Fruit fly (Drosophila melanogaster) whole organism, prepupa: ENCODE data around the gene sunn.

Experiments used
- CG10631 ChIP-seq: fragments of 200-800 bp; sonication (Bioruptor generic); optimal IDR thresholded peaks from 2 replicates; lab custom pipeline; 2016; ENCODE audit warnings: missing biosample characterization, missing genetic modification characterization
- CG10669 ChIP-seq: fragments of 200-800 bp; sonication (Bioruptor generic); optimal IDR thresholded peaks from 3 replicates; lab custom pipeline; 2018; ENCODE audit warnings: missing biosample characterization, mild to moderate bottlenecking, missing genetic modification characterization, moderate library complexity
- CG11294 ChIP-seq: fragments of 200-800 bp; sonication (Bioruptor generic); IDR thresholded peaks from 2 replicates; pipeline ENCODE4 v1.3.6; 2022; ENCODE audit warnings: missing biosample characterization, missing genetic modification characterization
- CG11762 ChIP-seq: fragments of 200-800 bp; sonication (Bioruptor generic); optimal IDR thresholded peaks from 3 replicates; lab custom pipeline; 2016; ENCODE audit warnings: missing biosample characterization, missing genetic modification characterization; ENCODE audit not compliant: insufficient read depth
- CG11902 ChIP-seq: fragments of 200-800 bp; sonication (Bioruptor generic); optimal IDR thresholded peaks from 3 replicates; lab custom pipeline; 2016; ENCODE audit warnings: missing biosample characterization, missing genetic modification characterization
- CG15336 ChIP-seq: fragments of 200-800 bp; sonication (Bioruptor generic); IDR thresholded peaks from 2 replicates; pipeline ENCODE4 v1.3.6; 2022; ENCODE audit warnings: missing biosample characterization, missing genetic modification characterization
- CG1621 ChIP-seq: fragments of 200-800 bp; sonication (Bioruptor generic); optimal IDR thresholded peaks from 3 replicates; lab custom pipeline; 2018; ENCODE audit warnings: missing biosample characterization, mild to moderate bottlenecking, missing genetic modification characterization
- CG16779 ChIP-seq: fragments of 200-800 bp; sonication (Bioruptor generic); optimal IDR thresholded peaks from 3 replicates; lab custom pipeline; 2017; ENCODE audit warnings: missing biosample characterization, mild to moderate bottlenecking, missing genetic modification characterization
- CG3032 ChIP-seq: fragments of 200-800 bp; optimal IDR thresholded peaks from 2 replicates; lab custom pipeline; 2019; ENCODE audit warnings: missing biosample characterization, mild to moderate bottlenecking, missing genetic modification characterization, moderate library complexity
- CG32006 ChIP-seq: fragments of 200-800 bp; sonication (Bioruptor generic); optimal IDR thresholded peaks from 3 replicates; lab custom pipeline; 2017; ENCODE audit warnings: missing biosample characterization, mild to moderate bottlenecking, missing genetic modification characterization
- CG34406 ChIP-seq: fragments of 200-800 bp; sonication (Bioruptor generic); optimal IDR thresholded peaks from 3 replicates; lab custom pipeline; 2016; ENCODE audit warnings: missing biosample characterization, missing genetic modification characterization
- CG3919 ChIP-seq: fragments of 200-800 bp; sonication (Bioruptor generic); optimal IDR thresholded peaks from 3 replicates; lab custom pipeline; 2016; ENCODE audit warnings: missing biosample characterization, missing genetic modification characterization
- CG4318 ChIP-seq: fragments of 200-800 bp; sonication (Bioruptor generic); optimal IDR thresholded peaks from 3 replicates; lab custom pipeline; 2017; ENCODE audit warnings: missing biosample characterization, mild to moderate bottlenecking, missing genetic modification characterization
- CG6276 ChIP-seq: fragments of 200-800 bp; sonication (Bioruptor generic); optimal IDR thresholded peaks from 2 replicates; lab custom pipeline; 2017; ENCODE audit warnings: missing biosample characterization, mild to moderate bottlenecking, missing genetic modification characterization
- CG6792 ChIP-seq: fragments of 200-800 bp; sonication (Bioruptor generic); optimal IDR thresholded peaks from 3 replicates; lab custom pipeline; 2016; ENCODE audit warnings: missing biosample characterization, missing genetic modification characterization
- CG6854 ChIP-seq: fragments of 200-800 bp; sonication (Bioruptor generic); optimal IDR thresholded peaks from 2 replicates; lab custom pipeline; 2017; ENCODE audit warnings: missing biosample characterization, mild to moderate bottlenecking, missing genetic modification characterization
- CG7368 ChIP-seq: fragments of 200-800 bp; sonication (Bioruptor generic); optimal IDR thresholded peaks from 3 replicates; lab custom pipeline; 2016; ENCODE audit warnings: missing biosample characterization, missing genetic modification characterization
- CG8119 ChIP-seq: fragments of 200-800 bp; sonication (Bioruptor generic); IDR thresholded peaks from 3 replicates; pipeline ENCODE4 v1.3.6; 2022; ENCODE audit warnings: missing biosample characterization, missing genetic modification characterization
- CG8319 ChIP-seq: fragments of 200-800 bp; sonication (Bioruptor generic); optimal IDR thresholded peaks from 3 replicates; lab custom pipeline; 2016; ENCODE audit warnings: missing biosample characterization, missing genetic modification characterization
- CG8632 ChIP-seq: fragments of 200-800 bp; sonication (Bioruptor generic); optimal IDR thresholded peaks from 3 replicates; lab custom pipeline; 2016; ENCODE audit warnings: missing biosample characterization, missing genetic modification characterization
- CG9139 ChIP-seq: fragments of 200-800 bp; sonication (Bioruptor generic); optimal IDR thresholded peaks from 3 replicates; lab custom pipeline; 2017; ENCODE audit warnings: missing biosample characterization, mild to moderate bottlenecking, missing genetic modification characterization
- Eip75B ChIP-seq: fragments of 200-800 bp; sonication (Bioruptor generic); optimal IDR thresholded peaks from 3 replicates; lab custom pipeline; 2016; ENCODE audit warnings: missing biosample characterization, missing genetic modification characterization
- Eip78C ChIP-seq: fragments of 200-800 bp; sonication (Bioruptor generic); peaks from one replicate; lab custom pipeline; 2016; ENCODE audit warnings: missing biosample characterization, missing genetic modification characterization
- Eip93F ChIP-seq: fragments of 200-800 bp; sonication (Bioruptor generic); optimal IDR thresholded peaks from 2 replicates; lab custom pipeline; 2016; ENCODE audit warnings: missing biosample characterization, mild to moderate bottlenecking, missing genetic modification characterization
- Ets21C ChIP-seq: fragments of 200-800 bp; sonication (Bioruptor generic); optimal IDR thresholded peaks from 3 replicates; lab custom pipeline; 2016; ENCODE audit warnings: missing biosample characterization, missing genetic modification characterization
- Ets96B ChIP-seq: fragments of 200-800 bp; optimal IDR thresholded peaks from 2 replicates; lab custom pipeline; 2019; ENCODE audit warnings: missing biosample characterization, mild to moderate bottlenecking, missing genetic modification characterization, moderate library complexity
- Gug ChIP-seq: fragments of 200-800 bp; sonication (Bioruptor generic); IDR thresholded peaks from 2 replicates; pipeline ENCODE4 v1.3.6; 2022; ENCODE audit warnings: missing biosample characterization, missing genetic modification characterization
- Hr38 ChIP-seq: sonication (Bioruptor generic); optimal IDR thresholded peaks from 2 replicates; lab custom pipeline; 2016; ENCODE audit warnings: missing biosample characterization, missing genetic modification characterization
- Hr39 ChIP-seq: fragments of 200-800 bp; sonication (Bioruptor generic); optimal IDR thresholded peaks from 2 replicates; lab custom pipeline; 2016; ENCODE audit warnings: missing biosample characterization, missing genetic modification characterization
- Hr4 ChIP-seq: fragments of 200-800 bp; sonication (Bioruptor generic); optimal IDR thresholded peaks from 3 replicates; lab custom pipeline; 2016; ENCODE audit warnings: missing biosample characterization, missing genetic modification characterization
- Lpt ChIP-seq: fragments of 200-800 bp; sonication (Bioruptor generic); optimal IDR thresholded peaks from 3 replicates; lab custom pipeline; 2016; ENCODE audit warnings: missing biosample characterization, missing genetic modification characterization
- Met ChIP-seq: fragments of 200-800 bp; sonication (Bioruptor generic); optimal IDR thresholded peaks from 3 replicates; lab custom pipeline; 2016; ENCODE audit warnings: missing biosample characterization, missing genetic modification characterization
- Sox102F ChIP-seq: fragments of 200-800 bp; sonication (Bioruptor generic); optimal IDR thresholded peaks from 2 replicates; lab custom pipeline; 2016; ENCODE audit warnings: missing biosample characterization, mild to moderate bottlenecking, missing genetic modification characterization
- Sox14 ChIP-seq: fragments of 200-800 bp; sonication (Bioruptor generic); optimal IDR thresholded peaks from 3 replicates; lab custom pipeline; 2016; ENCODE audit warnings: missing biosample characterization, missing genetic modification characterization
- cyc ChIP-seq: fragments of 200-800 bp; sonication (Bioruptor generic); optimal IDR thresholded peaks from 3 replicates; lab custom pipeline; 2016; ENCODE audit warnings: missing biosample characterization, missing genetic modification characterization
- dac ChIP-seq: fragments of 200-800 bp; sonication (Bioruptor generic); optimal IDR thresholded peaks from 2 replicates; lab custom pipeline; 2017; ENCODE audit warnings: missing biosample characterization, mild to moderate bottlenecking, missing genetic modification characterization
- eg ChIP-seq: fragments of 200-800 bp; sonication (Bioruptor generic); IDR thresholded peaks from 3 replicates; pipeline ENCODE4 v1.3.6; 2022; ENCODE audit warnings: missing biosample characterization, missing genetic modification characterization
- esn ChIP-seq: fragments of 200-800 bp; sonication (Bioruptor generic); optimal IDR thresholded peaks from 2 replicates; lab custom pipeline; 2016; ENCODE audit warnings: missing biosample characterization, mild to moderate bottlenecking, missing genetic modification characterization, moderate library complexity
- fd59A ChIP-seq: fragments of 200-800 bp; sonication (Bioruptor generic); optimal IDR thresholded peaks from 2 replicates; lab custom pipeline; 2017; ENCODE audit warnings: missing biosample characterization, mild to moderate bottlenecking, missing genetic modification characterization, missing genetic modification reagents
- fkh ChIP-seq: fragments of 200-800 bp; sonication (Bioruptor generic); optimal IDR thresholded peaks from 3 replicates; lab custom pipeline; 2017; ENCODE audit warnings: missing biosample characterization, mild to moderate bottlenecking, missing genetic modification characterization, moderate library complexity
- spab ChIP-seq: fragments of 200-800 bp; sonication (Bioruptor generic); optimal IDR thresholded peaks from 2 replicates; lab custom pipeline; 2017; ENCODE audit warnings: missing biosample characterization, mild to moderate bottlenecking, missing genetic modification characterization, missing genetic modification reagents
- ss ChIP-seq, 2 experiments: fragments of 200-800 bp; sonication (Bioruptor generic); optimal IDR thresholded peaks; 2 replicates in 1 of 2; 3 replicates in 1 of 2; lab custom pipeline; 2017 to 2018; ENCODE audit warnings: mild to moderate bottlenecking in 2 of 2, missing biosample characterization in 2 of 2, missing genetic modification characterization in 2 of 2, moderate library complexity in 1 of 2
- svp ChIP-seq: fragments of 200-800 bp; sonication (Bioruptor generic); peaks from one replicate; lab custom pipeline; 2016; ENCODE audit warnings: missing biosample characterization, missing genetic modification characterization
- topi ChIP-seq: fragments of 200-800 bp; sonication (Bioruptor generic); optimal IDR thresholded peaks from 3 replicates; lab custom pipeline; 2016; ENCODE audit warnings: missing biosample characterization, missing genetic modification characterization
- vri ChIP-seq: fragments of 200-800 bp; sonication (Bioruptor generic); optimal IDR thresholded peaks from 3 replicates; lab custom pipeline; 2016; ENCODE audit warnings: missing biosample characterization, mild to moderate bottlenecking, missing genetic modification characterization

Gene sunn

DNA sequence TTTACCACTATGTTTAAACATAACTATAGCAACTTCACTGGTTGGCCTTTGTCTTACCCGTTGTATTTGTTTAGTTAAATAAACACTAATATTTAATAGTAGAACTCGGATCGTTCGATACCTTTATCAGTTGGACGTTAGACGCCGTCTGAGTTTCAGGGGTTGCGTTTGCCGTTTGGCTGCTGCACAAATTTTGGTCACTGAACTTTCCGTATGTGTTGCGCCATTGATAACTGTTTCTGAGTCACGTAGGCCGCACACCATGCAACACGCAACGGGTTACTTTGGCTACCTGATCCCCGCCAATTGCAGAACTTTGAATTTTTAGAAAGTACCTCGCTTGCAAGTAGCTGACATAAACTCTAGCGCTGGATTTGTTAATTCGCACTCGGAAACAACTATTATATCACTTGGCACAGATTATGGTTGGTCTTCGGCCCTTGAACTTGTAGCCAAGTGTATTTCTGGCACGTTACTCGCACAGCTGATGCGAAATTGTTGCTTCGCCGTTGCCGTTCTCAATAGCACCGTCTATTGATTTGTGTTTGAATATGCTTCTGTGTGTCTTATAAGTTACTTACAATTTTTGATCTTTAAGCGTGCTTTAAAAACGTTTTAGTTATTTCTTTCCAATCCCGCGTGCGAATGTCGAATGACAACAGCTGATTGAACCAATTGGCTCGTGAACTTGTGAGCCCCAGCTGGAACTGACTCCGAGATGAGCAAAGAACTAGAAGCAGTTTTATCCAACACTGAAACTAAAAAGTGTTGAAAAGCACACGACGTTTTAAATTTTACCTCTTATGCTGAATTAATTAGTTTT, 31.6 kb upstream of the sunn start, which contains the start of gene Dph1 (continued):
- TF ChIP-seq Eip93F (GFP tag; lab: Kevin White, UChicago) (peak; percentile 19), CG7368 (GFP tag; lab: Kevin White, UChicago) (peak; percentile 95), CG9139 (peak; percentile 92), Ets96B (tag; lab: Kevin White, UChicago) (peak; percentile 90), dac (peak; percentile 90), CG6854 (GFP tag; lab: Kevin White, UChicago) (peak; percentile 87), vri (GFP tag; lab: Kevin White, UChicago) (peak; percentile 95), topi (GFP tag; lab: Kevin White, UChicago) (peak; percentile 93), Eip75B (peak; percentile 91), svp (GFP tag; lab: Kevin White, UChicago) (peak; percentile 97)
- TF ChIP-seq, all 60 proteins: peak for 59

dm6 chr3L:11699163-11699562, 29.0 kb upstream of the sunn start, which contains the start of gene Dnai2:
Gene Dnai2 (minus strand): TSS chr3L:11699263.
- TF ChIP-seq Eip93F (GFP tag; lab: Kevin White, UChicago) (no peak), CG32006 (GFP tag; lab: Kevin White, UChicago) (no peak), CG6276 (GFP tag; lab: Kevin White, UChicago) (no peak), CG6792 (no peak), ss (GFP tag; optimal IDR thresholded peaks at IDR 0.05; lab: Kevin White, UChicago) (no peak), vri (GFP tag; lab: Kevin White, UChicago) (no peak), CG11294 (GFP tag; lab: Robert Waterston, UW) (no peak), Gug (GFP tag; lab: Robert Waterston, UW) (no peak), CG11902 (no peak), svp (GFP tag; lab: Kevin White, UChicago) (no peak), fkh (GFP tag; lab: Kevin White, UChicago) (no peak), Met (GFP tag; lab: Kevin White, UChicago) (no peak), esn (GFP tag; lab: Kevin White, UChicago) (no peak), CG1621 (tag; lab: Kevin White, UChicago) (no peak), fd59A (GFP tag; lab: Kevin White, UChicago) (no peak), eg (GFP tag; lab: Robert Waterston, UW) (no peak), CG8119 (no peak), CG11762 (no peak)

DNA sequence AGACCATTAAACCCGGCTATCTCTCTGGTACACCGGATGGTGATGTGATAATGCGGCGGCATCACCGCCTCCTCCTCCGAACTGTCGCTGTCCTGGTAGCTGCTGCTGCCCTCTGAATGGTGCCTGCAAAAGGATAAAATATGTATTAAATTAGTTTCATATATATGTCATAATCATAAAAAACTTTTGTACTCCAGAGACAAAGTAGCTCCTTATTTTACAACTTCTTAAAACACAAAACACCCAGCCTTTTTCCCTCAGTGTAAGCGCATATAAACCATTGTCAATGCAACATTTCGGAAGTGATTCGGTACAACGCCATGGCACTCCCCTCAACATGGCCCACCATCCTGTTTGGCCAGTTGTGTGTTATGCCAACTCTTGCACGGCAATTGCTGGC, 26.5 kb upstream of the sunn start:
- TF ChIP-seq CG16779 (tag; lab: Kevin White, UChicago) (no peak), Eip75B (no peak), Sox102F (no peak), CG8119 (peak; percentile 70), CG11762 (no peak), CG8632 (GFP tag; lab: Kevin White, UChicago) (no peak), CG6854 (GFP tag; lab: Kevin White, UChicago) (no peak), CG10631 (GFP tag; lab: Kevin White, UChicago) (no peak), CG9139 (no peak), fkh (GFP tag; lab: Kevin White, UChicago) (no peak), Sox14 (GFP tag; lab: Kevin White, UChicago) (no peak), topi (GFP tag; lab: Kevin White, UChicago) (no peak), CG6792 (no peak), CG3032 (no peak), Lpt (GFP tag; lab: Kevin White, UChicago) (peak; percentile 28), CG11902 (no peak), CG32006 (GFP tag; lab: Kevin White, UChicago) (peak; percentile 60), fd59A (GFP tag; lab: Kevin White, UChicago) (no peak), dac (peak; percentile 10), Ets21C (no peak), CG15336 (GFP tag; lab: Robert Waterston, UW) (peak; percentile 65), CG10669 (GFP tag; lab: Kevin White, UChicago) (no peak), CG11294 (GFP tag; lab: Robert Waterston, UW) (no peak), CG3919 (GFP tag; lab: Kevin White, UChicago) (no peak), Eip93F (GFP tag; lab: Kevin White, UChicago) (no peak), CG34406 (GFP tag; lab: Kevin White, UChicago) (no peak), Hr39 (no peak), CG4318 (GFP tag; lab: Kevin White, UChicago) (no peak), spab (no peak), cyc (GFP tag; lab: Kevin White, UChicago) (no peak), Eip78C (peak; percentile 79), CG8319 (GFP tag; lab: Kevin White, UChicago) (no peak), Hr4 (GFP tag; lab: Kevin White, UChicago) (peak; percentile 34), Hr38 (no peak)
